Fruit fly (Drosophila melanogaster): ENCODE data around the gene CG9813.

- no peak for TF ChIP-seq hth (optimal IDR thresholded peaks at IDR 0.05)
- TF ChIP-seq psq (GFP tag; optimal IDR thresholded peaks at IDR 0.05): peak; percentile 98
- no peak for TF ChIP-seq sr (GFP tag; IDR thresholded peaks at IDR 0.05)
- TF ChIP-seq CG14441 (GFP tag; IDR thresholded peaks at IDR 0.05): no peak
- no peak for TF ChIP-seq tna (GFP tag; IDR thresholded peaks at IDR 0.05; ENCODE audit: partially characterized antibody)
- no peak for TF ChIP-seq CG9437 (GFP tag; optimal IDR thresholded peaks at IDR 0.05)
- TF ChIP-seq wor (GFP tag; IDR thresholded peaks at IDR 0.05): no peak
- TF ChIP-seq CG5245 (GFP tag; optimal IDR thresholded peaks at IDR 0.05): no peak
- peak; percentile 43 for TF ChIP-seq PHDP (tag; optimal IDR thresholded peaks at IDR 0.05)
- peak; percentile 92 for TF ChIP-seq Med (GFP tag)
Measured at dm6 chr3R:13382656-13383142, 3.1 kb upstream of the CG9813 start.
